Fruit fly (Drosophila melanogaster): ENCODE results near the gene CG10232.
A peak's percentile ranks its signal among the peaks of the same experiment; 100 is the strongest.

CG10232 gene

dm6 chr3R:23711195-23711594 lies 10.2 kb downstream of the CG10232 start, which contains the start of gene CG10300:
Gene CG10300, plus strand, starts transcription at chr3R:23711527.
- TF ChIP-seq Sp1 (GFP tag; optimal IDR thresholded peaks at IDR 0.05) (no peak), dsf (GFP tag; optimal IDR thresholded peaks at IDR 0.05; ENCODE audit: borderline replicate concordance) (no peak), jim (GFP tag; optimal IDR thresholded peaks at IDR 0.05) (no peak), lola (GFP tag; optimal IDR thresholded peaks at IDR 0.05) (no peak), Vsx2 (GFP tag; optimal IDR thresholded peaks at IDR 0.05; ENCODE audit: partially characterized antibody) (no peak), Mio (GFP tag; optimal IDR thresholded peaks at IDR 0.05) (no peak), CrebA (GFP tag; optimal IDR thresholded peaks at IDR 0.05; ENCODE audit: borderline replicate concordance) (no peak), usp (GFP tag; optimal IDR thresholded peaks at IDR 0.05) (no peak), rgr (GFP tag; optimal IDR thresholded peaks at IDR 0.05) (no peak), pan (optimal IDR thresholded peaks at IDR 0.05) (no peak), OdsH (GFP tag; optimal IDR thresholded peaks at IDR 0.05) (no peak), N (GFP tag; optimal IDR thresholded peaks at IDR 0.05) (no peak), psq (GFP tag; optimal IDR thresholded peaks at IDR 0.05) (no peak), sage (GFP tag; optimal IDR thresholded peaks at IDR 0.05) (no peak), HLH106 (tag; optimal IDR thresholded peaks at IDR 0.05) (no peak)

- TF ChIP-seq sv (GFP tag; optimal IDR thresholded peaks at IDR 0.05) (peak; percentile 35), Myc (optimal IDR thresholded peaks at IDR 0.05) (no peak)
Observed at dm6 chr3R:23709508-23710208, 11.8 kb downstream of the CG10232 start, which contains the start of gene CG10301. Gene CG10301, plus strand, starts transcription at chr3R:23710158.

DNA sequence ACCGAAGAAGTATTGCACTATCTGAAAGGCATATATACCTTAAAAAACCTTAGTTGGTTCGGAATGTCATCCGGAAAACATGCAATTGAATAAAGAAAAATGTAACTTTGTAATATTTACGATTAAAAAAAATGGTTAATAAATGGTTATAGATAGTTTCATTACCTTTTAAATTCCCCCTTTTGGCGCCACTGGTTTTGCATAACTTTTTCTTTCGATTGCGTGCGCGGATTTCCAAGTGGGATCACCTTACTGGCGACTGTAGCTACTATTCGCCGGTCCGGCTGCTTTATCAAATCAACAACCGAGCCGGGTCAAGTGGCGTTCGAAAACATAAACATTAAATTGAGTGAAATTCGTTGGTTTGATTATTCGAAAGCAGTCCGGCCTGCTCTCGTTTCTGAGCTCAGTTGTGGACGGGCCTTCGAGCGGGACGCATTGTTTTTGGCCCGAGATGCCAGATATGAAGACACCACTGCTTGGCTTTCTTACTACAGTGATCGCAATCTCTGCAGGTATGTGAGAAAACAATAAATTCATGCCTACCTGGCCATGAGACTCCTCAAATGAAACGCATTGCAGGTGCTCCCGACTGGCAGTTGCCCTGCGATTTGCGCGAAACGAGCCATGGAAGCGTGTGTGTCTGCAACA lies 16.9 kb downstream of the CG10232 start, which contains the start of gene Gba1b:
Gba1b (plus strand) TSS at position 422 of the 651 bp plus-strand sequence.
- TF ChIP-seq Rel (GFP tag; optimal IDR thresholded peaks at IDR 0.05) = no peak
- no peak for TF ChIP-seq Rel (tag; optimal IDR thresholded peaks at IDR 0.05)
- TF ChIP-seq ey (GFP tag; optimal IDR thresholded peaks at IDR 0.05) = peak; percentile 21
- TF ChIP-seq usp (GFP tag; optimal IDR thresholded peaks at IDR 0.05) = no peak
- no peak for TF ChIP-seq dmrt93B (GFP tag; optimal IDR thresholded peaks at IDR 0.05)
- TF ChIP-seq dl (GFP tag; optimal IDR thresholded peaks at IDR 0.05; ENCODE audit: insufficient read depth in 1 of 2, partially characterized antibody in 2 of 2) = no peak
- no peak for TF ChIP-seq Mio (GFP tag; optimal IDR thresholded peaks at IDR 0.05)
- TF ChIP-seq br (GFP tag; optimal IDR thresholded peaks at IDR 0.05) = no peak
- no peak for TF ChIP-seq CrebA (GFP tag; optimal IDR thresholded peaks at IDR 0.05; ENCODE audit: borderline replicate concordance)
- TF ChIP-seq Hnf4 (GFP tag; optimal IDR thresholded peaks at IDR 0.05) = no peak
- no peak for TF ChIP-seq Dfd (GFP tag; optimal IDR thresholded peaks at IDR 0.05)
- TF ChIP-seq rgr (GFP tag; optimal IDR thresholded peaks at IDR 0.05) = peak; percentile 5
- TF ChIP-seq foxo (GFP tag; optimal IDR thresholded peaks at IDR 0.05) = peak in 1 of 2 experiments; percentile 11
- no peak for TF ChIP-seq sv (GFP tag; optimal IDR thresholded peaks at IDR 0.05)
- no peak for TF ChIP-seq psq (GFP tag; optimal IDR thresholded peaks at IDR 0.05)
- TF ChIP-seq fru (GFP tag; optimal IDR thresholded peaks at IDR 0.05) = no peak
- peak; percentile 6 for TF ChIP-seq h (GFP tag; optimal IDR thresholded peaks at IDR 0.05)
- TF ChIP-seq Jra (GFP tag; optimal IDR thresholded peaks at IDR 0.05) = no peak
- TF ChIP-seq Myc (optimal IDR thresholded peaks at IDR 0.05) = no peak
- TF ChIP-seq OdsH (GFP tag; optimal IDR thresholded peaks at IDR 0.05) = no peak
- TF ChIP-seq sage (GFP tag; optimal IDR thresholded peaks at IDR 0.05) = no peak
- no peak for TF ChIP-seq Sp1 (GFP tag; optimal IDR thresholded peaks at IDR 0.05)

DNA sequence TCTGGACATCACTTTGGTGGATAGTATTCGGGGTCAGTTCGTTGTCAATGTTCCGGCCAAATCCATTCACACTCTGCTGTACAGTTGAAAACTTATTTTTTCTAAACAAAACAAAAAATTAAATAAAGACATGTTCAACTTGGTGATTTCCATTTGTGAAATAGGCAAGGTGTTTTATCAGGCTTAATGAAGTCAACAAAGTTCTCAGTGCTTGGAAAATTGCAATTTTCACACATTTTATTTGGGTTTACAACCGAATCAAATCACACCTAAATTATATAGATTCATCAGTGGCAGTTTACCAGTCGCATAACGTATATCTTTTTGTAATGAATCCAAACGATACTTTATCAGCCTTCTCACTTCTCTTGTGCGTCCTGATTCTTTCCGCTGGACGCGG lies 19.0 kb downstream of the CG10232 start, which contains the start of gene Qsox4:
Qsox4 (plus strand) TSS at position 301 of the 400 bp plus-strand sequence.
- TF ChIP-seq br (GFP tag; optimal IDR thresholded peaks at IDR 0.05) (no peak), ey (GFP tag; optimal IDR thresholded peaks at IDR 0.05) (no peak), jim (GFP tag; optimal IDR thresholded peaks at IDR 0.05) (no peak), HLH106 (tag; optimal IDR thresholded peaks at IDR 0.05) (no peak), GATAd (GFP tag; optimal IDR thresholded peaks at IDR 0.05) (no peak), N (GFP tag; optimal IDR thresholded peaks at IDR 0.05) (no peak), Vsx2 (GFP tag; optimal IDR thresholded peaks at IDR 0.05; ENCODE audit: partially characterized antibody) (no peak), CG32264 (GFP tag; optimal IDR thresholded peaks at IDR 0.05) (no peak), foxo (GFP tag; optimal IDR thresholded peaks at IDR 0.05) (no peak), Dfd (GFP tag; optimal IDR thresholded peaks at IDR 0.05) (no peak), Dif (GFP tag; optimal IDR thresholded peaks at IDR 0.05; ENCODE audit: partially characterized antibody) (no peak), sv (GFP tag; optimal IDR thresholded peaks at IDR 0.05) (no peak), h (GFP tag; optimal IDR thresholded peaks at IDR 0.05) (no peak), Jra (GFP tag; optimal IDR thresholded peaks at IDR 0.05) (no peak)

Data from whole organism, wandering third instar larva.